Worm (Caenorhabditis elegans): ENCODE data around the gene alh-5.

alh-5 gene

DNA sequence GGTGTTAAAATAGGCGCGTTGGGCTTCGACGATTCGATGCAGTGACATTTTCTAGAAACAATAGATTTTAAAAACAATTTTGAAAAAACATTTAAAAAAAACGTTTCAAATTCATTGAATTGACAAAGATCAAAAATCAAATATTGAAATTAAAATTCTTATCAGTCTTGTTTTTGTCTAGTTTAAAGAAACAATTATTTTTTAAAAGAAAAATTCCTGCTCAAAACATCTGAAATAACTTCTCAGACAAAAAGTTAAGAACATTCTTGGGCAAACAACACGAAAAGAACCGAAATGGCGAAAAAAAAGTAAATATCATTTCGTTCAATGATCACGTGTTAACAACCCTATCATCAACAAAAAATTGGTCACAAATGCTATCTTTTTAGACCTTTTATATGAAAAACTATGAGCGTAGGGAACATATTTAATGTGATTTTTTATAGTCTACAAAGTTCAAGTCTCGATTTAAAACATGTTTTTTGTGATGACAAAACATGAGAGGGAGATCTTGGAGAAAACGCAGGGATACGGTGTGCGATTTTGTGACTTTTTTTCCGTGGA lies at the start of gene alh-5:
TSS of gene alh-5 (minus strand) at position 51 of the 564 bp plus-strand sequence.
- no peak for TF ChIP-seq sea-1 (GFP tag; conservative IDR thresholded peaks at IDR 0.05)
- TF ChIP-seq ceh-36 (tag; optimal IDR thresholded peaks at IDR 0.05), result no peak
- no peak for TF ChIP-seq F13C5.2 (tag; optimal IDR thresholded peaks at IDR 0.05)
- no peak for TF ChIP-seq hmg-4 (GFP tag; optimal IDR thresholded peaks at IDR 0.05)
- no peak for TF ChIP-seq hnd-1 (tag; optimal IDR thresholded peaks at IDR 0.05)
- TF ChIP-seq tra-4 (tag; optimal IDR thresholded peaks at IDR 0.05), result no peak
- TF ChIP-seq tbx-37 (GFP tag; conservative IDR thresholded peaks at IDR 0.05), result no peak
- TF ChIP-seq flt-1 (GFP tag; IDR thresholded peaks at IDR 0.05), result no peak
- TF ChIP-seq ama-1 (optimal IDR thresholded peaks at IDR 0.05), result no peak
- TF ChIP-seq ets-7 (tag; optimal IDR thresholded peaks at IDR 0.05), result no peak
- no peak for TF ChIP-seq aly-1 (tag; optimal IDR thresholded peaks at IDR 0.05)
- no peak for TF ChIP-seq tbx-11 (GFP tag; IDR thresholded peaks at IDR 0.05)

ce11 chrV:2045956-2046355 lies 46.6 kb upstream of the alh-5 start, which contains the start of gene Y40B10A.5:
Y40B10A.5 (minus strand) TSS chrV:2046056.
- no peak for TF ChIP-seq aly-1 (tag; optimal IDR thresholded peaks at IDR 0.05)
- TF ChIP-seq ama-1 (optimal IDR thresholded peaks at IDR 0.05), result no peak
- no peak for TF ChIP-seq ceh-36 (tag; optimal IDR thresholded peaks at IDR 0.05)
- TF ChIP-seq hmg-4 (GFP tag; optimal IDR thresholded peaks at IDR 0.05), result no peak
- TF ChIP-seq ceh-13 (GFP tag; optimal IDR thresholded peaks at IDR 0.05), result no peak
- no peak for TF ChIP-seq pes-1 (GFP tag; IDR thresholded peaks at IDR 0.05)
- TF ChIP-seq B0310.2 (tag; optimal IDR thresholded peaks at IDR 0.05), result no peak
- TF ChIP-seq ets-7 (tag; optimal IDR thresholded peaks at IDR 0.05), result no peak
- TF ChIP-seq tra-4 (tag; optimal IDR thresholded peaks at IDR 0.05), result no peak
- TF ChIP-seq scrt-1 (GFP tag; IDR thresholded peaks at IDR 0.05), result no peak
- TF ChIP-seq hmbx-1 (tag; optimal IDR thresholded peaks at IDR 0.05), result no peak
- TF ChIP-seq flt-1 (GFP tag; IDR thresholded peaks at IDR 0.05), result no peak
- no peak for TF ChIP-seq sea-1 (GFP tag; conservative IDR thresholded peaks at IDR 0.05)
- no peak for TF ChIP-seq F13C5.2 (tag; optimal IDR thresholded peaks at IDR 0.05)
- TF ChIP-seq hnd-1 (tag; optimal IDR thresholded peaks at IDR 0.05), result no peak

DNA sequence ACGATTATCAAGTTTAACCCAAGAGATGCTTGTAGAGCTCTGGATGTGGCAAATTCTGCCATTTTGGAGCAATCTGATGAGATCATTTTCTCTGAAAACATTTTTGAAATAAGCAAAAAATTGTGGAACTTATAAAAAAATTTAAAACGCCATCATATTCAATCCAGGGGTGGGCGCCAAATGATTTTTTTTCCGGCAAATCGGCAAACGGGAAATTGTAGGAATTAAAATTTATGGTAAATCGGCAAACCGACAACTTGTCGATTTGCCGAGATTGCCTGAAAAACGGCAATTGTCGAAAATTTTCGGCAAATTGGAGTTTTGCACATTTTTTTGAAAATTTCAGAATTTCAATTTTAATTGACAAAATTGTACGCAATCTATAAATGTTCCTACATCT lies 36.2 kb upstream of the alh-5 start, which contains the start of gene srab-23:
TSS of gene srab-23 (minus strand) at position 101 of the 400 bp plus-strand sequence.
- TF ChIP-seq sea-1 (GFP tag; conservative IDR thresholded peaks at IDR 0.05) (no peak), aly-1 (tag; optimal IDR thresholded peaks at IDR 0.05) (no peak), hmbx-1 (tag; optimal IDR thresholded peaks at IDR 0.05) (no peak), hnd-1 (tag; optimal IDR thresholded peaks at IDR 0.05) (no peak), B0310.2 (tag; optimal IDR thresholded peaks at IDR 0.05) (no peak), scrt-1 (GFP tag; IDR thresholded peaks at IDR 0.05) (no peak), F13C5.2 (tag; optimal IDR thresholded peaks at IDR 0.05) (no peak), ets-7 (tag; optimal IDR thresholded peaks at IDR 0.05) (no peak)

ce11 chrV:2031454-2031853 lies 32.1 kb upstream of the alh-5 start, which contains the start of gene hil-6:
hil-6 (minus strand) TSS chrV:2031554.
- TF ChIP-seq tra-4 (tag; optimal IDR thresholded peaks at IDR 0.05) (no peak), B0310.2 (tag; optimal IDR thresholded peaks at IDR 0.05) (no peak), pes-1 (GFP tag; IDR thresholded peaks at IDR 0.05) (no peak), tbx-11 (GFP tag; IDR thresholded peaks at IDR 0.05) (no peak), sea-1 (GFP tag; conservative IDR thresholded peaks at IDR 0.05) (no peak), flt-1 (GFP tag; IDR thresholded peaks at IDR 0.05) (no peak), scrt-1 (GFP tag; IDR thresholded peaks at IDR 0.05) (no peak), F13C5.2 (tag; optimal IDR thresholded peaks at IDR 0.05) (no peak)

ce11 chrV:2030661-2031060 lies 31.3 kb upstream of the alh-5 start:
- TF ChIP-seq tbx-37 (GFP tag; conservative IDR thresholded peaks at IDR 0.05), result no peak
- no peak for TF ChIP-seq B0310.2 (tag; optimal IDR thresholded peaks at IDR 0.05)
- no peak for TF ChIP-seq aly-1 (tag; optimal IDR thresholded peaks at IDR 0.05)
- no peak for TF ChIP-seq ama-1 (optimal IDR thresholded peaks at IDR 0.05)
- TF ChIP-seq scrt-1 (GFP tag; IDR thresholded peaks at IDR 0.05), result no peak
- no peak for TF ChIP-seq F13C5.2 (tag; optimal IDR thresholded peaks at IDR 0.05)
- TF ChIP-seq tra-4 (tag; optimal IDR thresholded peaks at IDR 0.05), result no peak
- TF ChIP-seq ets-7 (tag; optimal IDR thresholded peaks at IDR 0.05), result no peak
- TF ChIP-seq pes-1 (GFP tag; IDR thresholded peaks at IDR 0.05), result no peak
- no peak for TF ChIP-seq hmg-4 (GFP tag; optimal IDR thresholded peaks at IDR 0.05)
- no peak for TF ChIP-seq ceh-36 (tag; optimal IDR thresholded peaks at IDR 0.05)

DNA sequence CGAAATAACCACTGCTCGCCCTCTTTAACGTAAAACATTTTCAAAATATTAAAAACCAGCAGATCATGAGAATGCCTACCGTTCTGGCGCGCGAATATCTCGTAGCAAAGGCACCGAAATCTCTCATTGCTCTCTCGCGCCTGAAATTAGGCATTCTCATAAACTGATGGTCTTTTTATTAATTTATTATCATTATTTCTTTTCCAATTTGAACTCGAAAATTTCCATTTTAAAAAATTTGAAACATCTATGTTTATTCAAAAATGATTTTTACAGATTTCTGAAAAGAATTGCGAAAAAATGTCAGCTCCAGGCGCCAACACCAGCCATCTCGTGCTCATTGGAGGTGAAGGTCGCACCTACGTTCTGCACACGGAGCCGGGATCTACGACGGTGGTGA lies 30.5 kb upstream of the alh-5 start, which contains the start of gene F59A7.12:
TSS of gene F59A7.12 (plus strand) at position 301 of the 400 bp plus-strand sequence.
- no peak for TF ChIP-seq hnd-1 (tag; optimal IDR thresholded peaks at IDR 0.05)
- TF ChIP-seq ets-7 (tag; optimal IDR thresholded peaks at IDR 0.05), result no peak
- no peak for TF ChIP-seq ama-1 (optimal IDR thresholded peaks at IDR 0.05)
- no peak for TF ChIP-seq aly-1 (tag; optimal IDR thresholded peaks at IDR 0.05)
- TF ChIP-seq B0310.2 (tag; optimal IDR thresholded peaks at IDR 0.05), result no peak
- no peak for TF ChIP-seq pes-1 (GFP tag; IDR thresholded peaks at IDR 0.05)
- no peak for TF ChIP-seq tbx-37 (GFP tag; conservative IDR thresholded peaks at IDR 0.05)
- no peak for TF ChIP-seq sea-1 (GFP tag; conservative IDR thresholded peaks at IDR 0.05)
- TF ChIP-seq hmg-4 (GFP tag; optimal IDR thresholded peaks at IDR 0.05), result no peak
- no peak for TF ChIP-seq ceh-36 (tag; optimal IDR thresholded peaks at IDR 0.05)
- TF ChIP-seq F13C5.2 (tag; optimal IDR thresholded peaks at IDR 0.05), result no peak
- TF ChIP-seq scrt-1 (GFP tag; IDR thresholded peaks at IDR 0.05), result no peak
- TF ChIP-seq tra-4 (tag; optimal IDR thresholded peaks at IDR 0.05), result no peak
- no peak for TF ChIP-seq flt-1 (GFP tag; IDR thresholded peaks at IDR 0.05)

- TF ChIP-seq ets-7 (tag; optimal IDR thresholded peaks at IDR 0.05), result no peak
These were observed 28.4 kb upstream of the alh-5 start, which contains the start of gene srab-13 for ce11 chrV:2027787-2028186. srab-13 (minus strand) TSS chrV:2027887.

DNA sequence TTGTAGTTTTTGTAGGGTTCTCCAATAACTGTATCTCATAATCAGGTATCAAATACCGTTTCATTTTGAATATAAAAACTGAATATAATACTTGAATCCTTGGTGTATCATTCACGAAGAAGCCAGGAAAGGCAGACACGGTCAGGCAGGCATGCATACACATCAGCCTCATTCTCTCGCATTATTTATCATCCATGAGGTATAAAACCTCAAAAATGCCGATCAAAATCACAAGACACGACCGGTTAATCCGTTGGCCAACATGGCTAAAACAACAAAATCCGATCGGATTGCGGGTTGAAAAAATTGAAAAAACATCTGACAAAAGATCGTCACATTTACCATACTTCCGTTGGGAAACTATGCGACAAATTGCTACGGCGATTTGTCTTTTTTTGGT lies 23.0 kb upstream of the alh-5 start, which contains the start of gene F59A7.5:
TSS of gene F59A7.5 (plus strand) at position 301 of the 400 bp plus-strand sequence.
- no peak for TF ChIP-seq hmbx-1 (tag; optimal IDR thresholded peaks at IDR 0.05)
- TF ChIP-seq hnd-1 (tag; optimal IDR thresholded peaks at IDR 0.05), result no peak
- no peak for TF ChIP-seq ceh-36 (tag; optimal IDR thresholded peaks at IDR 0.05)
- no peak for TF ChIP-seq aly-1 (tag; optimal IDR thresholded peaks at IDR 0.05)
- no peak for TF ChIP-seq ets-7 (tag; optimal IDR thresholded peaks at IDR 0.05)
- no peak for TF ChIP-seq sea-1 (GFP tag; conservative IDR thresholded peaks at IDR 0.05)
- no peak for TF ChIP-seq tbx-37 (GFP tag; conservative IDR thresholded peaks at IDR 0.05)
- TF ChIP-seq hmg-4 (GFP tag; optimal IDR thresholded peaks at IDR 0.05), result no peak
- TF ChIP-seq tbx-11 (GFP tag; IDR thresholded peaks at IDR 0.05), result no peak
- no peak for TF ChIP-seq B0310.2 (tag; optimal IDR thresholded peaks at IDR 0.05)
- TF ChIP-seq scrt-1 (GFP tag; IDR thresholded peaks at IDR 0.05), result no peak
- TF ChIP-seq ama-1 (optimal IDR thresholded peaks at IDR 0.05), result no peak
- no peak for TF ChIP-seq flt-1 (GFP tag; IDR thresholded peaks at IDR 0.05)
